Fruit fly (Drosophila melanogaster) Kc167 (cell line): ENCODE measurements around the gene Or13a.

Experiments used
- Myc ChIP-seq: fragments of >200 bp; optimal IDR thresholded peaks from 2 replicates; lab custom pipeline; 2017; ENCODE audit warnings: missing external identifiers
- h ChIP-seq: fragments of >200 bp; optimal IDR thresholded peaks from 3 replicates; lab custom pipeline; 2018; ENCODE audit warnings: missing external identifiers
- psq ChIP-seq: fragments of >200 bp; optimal IDR thresholded peaks from 2 replicates; lab custom pipeline; 2017; ENCODE audit warnings: missing external identifiers
- ttk ChIP-seq: sonication (Bioruptor generic); optimal IDR thresholded peaks from 2 replicates; lab custom pipeline; 2017; ENCODE audit warnings: missing external identifiers

DNA sequence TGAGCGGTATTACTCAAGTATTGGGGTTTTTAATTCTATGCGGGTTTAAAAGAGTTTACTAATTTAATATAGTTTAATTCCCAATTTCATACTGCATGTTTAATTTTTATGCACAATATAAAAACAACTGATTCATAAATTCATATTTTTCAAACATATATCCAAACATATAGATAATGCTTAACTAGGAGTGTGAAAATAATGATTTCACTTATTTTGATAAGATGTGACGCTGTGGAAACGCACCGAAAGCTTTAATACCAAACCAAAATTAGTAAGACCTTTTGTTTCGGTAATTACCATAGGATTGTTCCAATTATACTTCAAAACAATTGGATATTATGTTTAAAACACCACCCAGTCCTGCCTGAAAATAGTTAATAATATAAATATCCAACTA, 9.3 kb downstream of the Or13a start, which contains the start of gene Slc25A46a:
- no peak for TF ChIP-seq psq
- no peak for TF ChIP-seq Myc
- no peak for TF ChIP-seq ttk (lab: Kevin White, UChicago)
- TF ChIP-seq h: no peak
